Worm (Caenorhabditis elegans): ENCODE data around the gene F14H3.15.
A peak's percentile ranks its signal among the peaks of the same experiment; 100 is the strongest.

Gene F14H3.15

ce11 chrV:16045837-16046236 lies 14.2 kb downstream of the F14H3.15 start, which contains the start of gene T10C6.15 (continued):
- peak; percentile 83 for TF ChIP-seq nhr-80 (tag; optimal IDR thresholded peaks at IDR 0.05)
- no peak for TF ChIP-seq snpc-4 (GFP tag; optimal IDR thresholded peaks at IDR 0.05)
- peak in 1 of 4 experiments; percentile 9 for TF ChIP-seq snpc-4 (tag; optimal IDR thresholded peaks at IDR 0.05)
- no peak for TF ChIP-seq madf-8 (GFP tag; conservative IDR thresholded peaks at IDR 0.05)
- TF ChIP-seq T26A5.8 (tag; optimal IDR thresholded peaks at IDR 0.05), result no peak
- TF ChIP-seq dpl-1 (GFP tag; optimal IDR thresholded peaks at IDR 0.05), result no peak
- TF ChIP-seq D2030.7 (GFP tag; IDR thresholded peaks at IDR 0.05), result no peak
- no peak for TF ChIP-seq snpc-1.3 (tag; optimal IDR thresholded peaks at IDR 0.05; ENCODE audit: insufficient read depth)
- TF ChIP-seq ekl-4 (GFP tag; IDR thresholded peaks at IDR 0.05), result no peak
- TF ChIP-seq mes-4 (tag; optimal IDR thresholded peaks at IDR 0.05), result no peak
- TF ChIP-seq tbx-9 (tag; optimal IDR thresholded peaks at IDR 0.05; ENCODE audit: borderline replicate concordance), result no peak
- no peak for TF ChIP-seq F49E8.2 (tag; optimal IDR thresholded peaks at IDR 0.05; ENCODE audit: insufficient read depth)
- TF ChIP-seq bed-1 (GFP tag; IDR thresholded peaks at IDR 0.05), result no peak
- TF ChIP-seq ztf-28 (GFP tag; IDR thresholded peaks at IDR 0.05), result no peak
- TF ChIP-seq ZK185.1 (tag; optimal IDR thresholded peaks at IDR 0.05; ENCODE audit: poor library complexity, severe bottlenecking), result no peak
- no peak for TF ChIP-seq nhr-27 (tag; optimal IDR thresholded peaks at IDR 0.05)
- no peak for TF ChIP-seq ztf-25 (GFP tag; IDR thresholded peaks at IDR 0.05)
- TF ChIP-seq F57A8.1 (GFP tag; optimal IDR thresholded peaks at IDR 0.05), result no peak
- TF ChIP-seq Y53F4B.3 (GFP tag; IDR thresholded peaks at IDR 0.05), result no peak
- no peak for TF ChIP-seq F10E7.11 (tag; optimal IDR thresholded peaks at IDR 0.05)
- no peak for TF ChIP-seq tlf-1 (GFP tag; optimal IDR thresholded peaks at IDR 0.05)
- TF ChIP-seq B0019.2 (GFP tag; conservative IDR thresholded peaks at IDR 0.05), result no peak
- TF ChIP-seq atf-7 (tag; optimal IDR thresholded peaks at IDR 0.05), result peak; percentile 66
- TF ChIP-seq mcd-1 (GFP tag; IDR thresholded peaks at IDR 0.05), result no peak
- peak; percentile 48 for TF ChIP-seq tbp1 (GFP tag; optimal IDR thresholded peaks at IDR 0.05)
- no peak for TF ChIP-seq fkh-3 (tag; optimal IDR thresholded peaks at IDR 0.05)
- TF ChIP-seq K12H6.12 (tag; optimal IDR thresholded peaks at IDR 0.05), result no peak
- no peak for TF ChIP-seq ceh-79 (tag; optimal IDR thresholded peaks at IDR 0.05)
- TF ChIP-seq B0336.3 (GFP tag; IDR thresholded peaks at IDR 0.05), result 0 out of 2 replicates have a peak, but pooled peaks have one; percentile 56
- TF ChIP-seq pha-4 (tag; optimal IDR thresholded peaks at IDR 0.05), result peak; percentile 70
- no peak for TF ChIP-seq let-526 (GFP tag; IDR thresholded peaks at IDR 0.05)

ce11 chrV:16043686-16044085 lies 16.3 kb downstream of the F14H3.15 start:
- TF ChIP-seq nhr-80 (tag; optimal IDR thresholded peaks at IDR 0.05) (peak; percentile 73), nhr-179 (tag; optimal IDR thresholded peaks at IDR 0.05) (no peak)

DNA sequence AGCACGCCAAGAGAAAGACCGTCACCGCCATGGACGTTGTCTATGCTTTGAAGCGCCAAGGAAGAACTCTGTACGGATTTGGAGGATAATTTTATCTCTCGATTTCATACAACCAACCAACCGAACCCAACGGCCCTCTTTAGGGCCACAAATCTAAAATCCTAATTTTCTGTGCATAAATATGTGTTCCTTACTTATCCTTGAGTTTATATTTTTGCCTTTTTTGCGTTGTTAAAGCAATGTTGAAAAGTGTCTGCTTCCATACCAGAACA lies 17.4 kb downstream of the F14H3.15 start:
- TF ChIP-seq bed-1 (GFP tag; IDR thresholded peaks at IDR 0.05), result no peak
- no peak for TF ChIP-seq F37B4.10 (GFP tag; IDR thresholded peaks at IDR 0.05)
- no peak for TF ChIP-seq ztf-26 (tag; optimal IDR thresholded peaks at IDR 0.05)
- TF ChIP-seq tbp1 (GFP tag; optimal IDR thresholded peaks at IDR 0.05), result no peak
- no peak for TF ChIP-seq nhr-80 (tag; optimal IDR thresholded peaks at IDR 0.05)
- TF ChIP-seq Y56A3A.18 (GFP tag; IDR thresholded peaks at IDR 0.05), result 0 out of 2 replicates have a peak, but pooled peaks have one; percentile 17
- 0 out of 2 replicates have a peak, but pooled peaks have one; percentile 7 for TF ChIP-seq ztf-25 (GFP tag; IDR thresholded peaks at IDR 0.05)
- no peak for TF ChIP-seq sptf-2 (GFP tag; optimal IDR thresholded peaks at IDR 0.05)
- 0 out of 2 replicates have a peak, but pooled peaks have one; percentile 50 for TF ChIP-seq nhr-120 (GFP tag; IDR thresholded peaks at IDR 0.05)
- TF ChIP-seq atf-7 (tag; optimal IDR thresholded peaks at IDR 0.05), result no peak
- no peak for TF ChIP-seq F23B12.7 (tag; optimal IDR thresholded peaks at IDR 0.05; ENCODE audit: insufficient read depth)
- TF ChIP-seq Y53G8AR.9 (GFP tag; conservative IDR thresholded peaks at IDR 0.05), result no peak
- TF ChIP-seq snpc-4 (GFP tag; optimal IDR thresholded peaks at IDR 0.05), result no peak
- TF ChIP-seq snpc-4 (tag; optimal IDR thresholded peaks at IDR 0.05), result no peak
